Fruit fly (Drosophila melanogaster): ENCODE data around the gene CG44008.

Gene CG44008

dm6 chr2L:11842291-11843187, at the start of gene CG44008, which contains the start of the genes CG14933, CG46426 and CG42486:
Gene CG44008 (minus strand): TSS chr2L:11842445.
Gene CG14933 (plus strand): TSS chr2L:11842828.
Gene CG46426 (plus strand): TSS chr2L:11842828.
Gene CG42486 (plus strand): TSS chr2L:11843137.
- TF ChIP-seq fru (GFP tag; optimal IDR thresholded peaks at IDR 0.05) (no peak), Rel (GFP tag; optimal IDR thresholded peaks at IDR 0.05) (no peak), Rel (tag; optimal IDR thresholded peaks at IDR 0.05) (peak; percentile 97), dl (GFP tag; optimal IDR thresholded peaks at IDR 0.05; ENCODE audit: insufficient read depth in 1 of 2, partially characterized antibody in 2 of 2) (peak; percentile 85 to 94)

DNA sequence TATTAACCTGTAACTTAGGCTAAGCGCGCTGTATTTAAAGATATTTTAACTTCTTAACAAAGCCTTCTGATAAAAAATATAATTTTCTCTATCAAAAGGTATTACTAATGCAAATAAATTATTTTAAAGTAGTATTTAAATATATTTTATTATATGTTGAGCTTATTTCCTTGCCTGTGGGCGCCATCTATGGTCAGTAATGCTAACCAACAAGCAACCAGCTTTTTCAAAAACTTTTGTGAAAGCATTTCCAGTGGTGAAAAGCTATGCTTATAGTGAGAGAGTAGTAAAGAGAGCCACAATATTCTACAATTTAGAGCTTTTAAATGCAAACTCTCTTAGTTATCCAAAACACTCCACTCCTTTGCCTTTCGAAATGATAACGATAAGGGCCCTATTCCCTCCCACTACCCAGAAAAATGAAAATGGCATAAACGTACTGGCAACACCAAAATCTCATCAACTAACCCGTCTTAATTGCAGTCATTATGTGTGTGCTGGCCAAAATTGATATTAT, 36.6 kb upstream of the CG44008 start:
- TF ChIP-seq foxo (GFP tag; optimal IDR thresholded peaks at IDR 0.05) (no peak), ey (GFP tag; optimal IDR thresholded peaks at IDR 0.05) (no peak), jim (GFP tag; optimal IDR thresholded peaks at IDR 0.05) (no peak), h (GFP tag; optimal IDR thresholded peaks at IDR 0.05) (no peak), OdsH (GFP tag; optimal IDR thresholded peaks at IDR 0.05) (no peak), Hr83 (GFP tag; optimal IDR thresholded peaks at IDR 0.05; ENCODE audit: poor library complexity, severe bottlenecking) (no peak), Dif (GFP tag; optimal IDR thresholded peaks at IDR 0.05; ENCODE audit: partially characterized antibody) (no peak), CG32264 (GFP tag; optimal IDR thresholded peaks at IDR 0.05) (no peak), Vsx2 (GFP tag; optimal IDR thresholded peaks at IDR 0.05; ENCODE audit: partially characterized antibody) (no peak)

DNA sequence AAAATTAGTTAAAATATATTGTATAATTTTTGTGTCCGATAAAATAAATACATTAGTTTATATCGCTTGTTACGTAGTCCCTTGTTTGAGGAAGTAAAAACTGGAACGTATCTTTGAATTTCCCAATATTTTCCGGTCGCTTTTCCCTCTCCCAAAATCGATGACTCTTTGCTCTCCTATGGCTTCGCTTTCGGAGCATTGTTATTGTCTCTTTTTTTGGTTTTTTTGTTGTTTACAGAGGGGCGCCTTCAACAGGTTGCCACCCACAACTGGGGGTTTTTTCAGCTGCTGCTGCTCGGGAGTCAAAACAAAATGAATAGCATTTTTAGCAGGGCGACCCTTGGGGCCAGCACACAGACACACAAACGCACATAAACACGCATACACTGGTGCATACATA, 32.6 kb upstream of the CG44008 start:
- no peak for TF ChIP-seq N (GFP tag; optimal IDR thresholded peaks at IDR 0.05)
- TF ChIP-seq CrebA (GFP tag; optimal IDR thresholded peaks at IDR 0.05; ENCODE audit: borderline replicate concordance) = no peak
- no peak for TF ChIP-seq psq (GFP tag; optimal IDR thresholded peaks at IDR 0.05)
- TF ChIP-seq HLH106 (tag; optimal IDR thresholded peaks at IDR 0.05) = no peak
- no peak for TF ChIP-seq OdsH (GFP tag; optimal IDR thresholded peaks at IDR 0.05)
- TF ChIP-seq Hr83 (GFP tag; optimal IDR thresholded peaks at IDR 0.05; ENCODE audit: poor library complexity, severe bottlenecking) = no peak
- TF ChIP-seq Myc (optimal IDR thresholded peaks at IDR 0.05) = no peak

DNA sequence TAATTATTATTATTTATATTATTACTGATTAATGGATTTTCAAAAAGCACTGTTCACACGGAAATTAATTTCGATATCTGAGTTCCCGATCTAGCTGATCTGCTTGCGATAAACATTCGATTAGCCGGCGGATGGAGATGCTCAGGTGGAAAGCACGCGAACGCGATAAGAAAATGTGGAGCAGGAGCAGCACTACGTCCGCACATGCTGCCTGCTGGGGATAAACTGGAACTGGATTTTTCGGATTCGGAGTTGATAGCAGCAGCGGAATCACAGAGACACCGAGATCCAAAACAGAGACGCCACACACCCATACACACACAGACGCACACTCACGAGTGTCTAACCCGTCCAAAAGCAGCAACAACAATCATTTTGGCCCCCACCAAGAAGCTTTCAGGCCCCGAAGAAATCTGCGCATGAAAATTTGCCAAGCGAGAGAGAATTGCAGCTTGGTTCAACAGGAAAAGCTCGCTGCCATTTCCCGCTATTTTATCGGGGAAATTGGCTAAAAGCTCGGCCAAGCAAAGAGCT, 32.1 kb upstream of the CG44008 start:
- no peak for TF ChIP-seq HLH106 (tag; optimal IDR thresholded peaks at IDR 0.05)
- TF ChIP-seq ey (GFP tag; optimal IDR thresholded peaks at IDR 0.05) = no peak
- no peak for TF ChIP-seq dsf (GFP tag; optimal IDR thresholded peaks at IDR 0.05; ENCODE audit: borderline replicate concordance)

dm6 chr2L:11870867-11871452, 28.7 kb upstream of the CG44008 start:
- TF ChIP-seq Hr78 (GFP tag; optimal IDR thresholded peaks at IDR 0.05) (no peak), Rel (GFP tag; optimal IDR thresholded peaks at IDR 0.05) (no peak), Rel (tag; optimal IDR thresholded peaks at IDR 0.05) (no peak), GATAd (GFP tag; optimal IDR thresholded peaks at IDR 0.05) (no peak), Dif (GFP tag; optimal IDR thresholded peaks at IDR 0.05; ENCODE audit: partially characterized antibody) (no peak), Dfd (GFP tag; optimal IDR thresholded peaks at IDR 0.05) (no peak), dl (GFP tag; optimal IDR thresholded peaks at IDR 0.05; ENCODE audit: insufficient read depth in 1 of 2, partially characterized antibody in 2 of 2) (no peak), N (GFP tag; optimal IDR thresholded peaks at IDR 0.05) (no peak), pan (optimal IDR thresholded peaks at IDR 0.05) (no peak), woc (GFP tag; optimal IDR thresholded peaks at IDR 0.05) (peak; percentile 52), rgr (GFP tag; optimal IDR thresholded peaks at IDR 0.05) (peak; percentile 6), ey (GFP tag; optimal IDR thresholded peaks at IDR 0.05) (peak; percentile 56), foxo (GFP tag; optimal IDR thresholded peaks at IDR 0.05) (peak in 1 of 2 experiments; percentile 36), lola (GFP tag; optimal IDR thresholded peaks at IDR 0.05) (no peak), sage (GFP tag; optimal IDR thresholded peaks at IDR 0.05) (no peak), fru (GFP tag; optimal IDR thresholded peaks at IDR 0.05) (peak; percentile 47), Jra (GFP tag; optimal IDR thresholded peaks at IDR 0.05) (no peak), Hnf4 (GFP tag; optimal IDR thresholded peaks at IDR 0.05) (no peak), sv (GFP tag; optimal IDR thresholded peaks at IDR 0.05) (no peak), usp (GFP tag; optimal IDR thresholded peaks at IDR 0.05) (no peak), brk (GFP tag; optimal IDR thresholded peaks at IDR 0.05) (no peak), CrebA (GFP tag; optimal IDR thresholded peaks at IDR 0.05; ENCODE audit: borderline replicate concordance) (no peak), dsf (GFP tag; optimal IDR thresholded peaks at IDR 0.05; ENCODE audit: borderline replicate concordance) (no peak), Myc (optimal IDR thresholded peaks at IDR 0.05) (no peak), HLH106 (tag; optimal IDR thresholded peaks at IDR 0.05) (peak; percentile 47), OdsH (GFP tag; optimal IDR thresholded peaks at IDR 0.05) (no peak), dmrt93B (GFP tag; optimal IDR thresholded peaks at IDR 0.05) (peak; percentile 25), Mio (GFP tag; optimal IDR thresholded peaks at IDR 0.05) (no peak), CG9705 (GFP tag; optimal IDR thresholded peaks at IDR 0.05) (no peak), tai (GFP tag; optimal IDR thresholded peaks at IDR 0.05) (no peak), Sp1 (GFP tag; optimal IDR thresholded peaks at IDR 0.05) (peak; percentile 44)

All from whole organism, wandering third instar larva.